Worm (Caenorhabditis elegans) whole organism, L4 larva: Measurements from ENCODE around the gene K10D2.5.
A peak's percentile ranks its signal among the peaks of the same experiment; 100 is the strongest.

ENCODE experiments used
- D1046.2 ChIP-seq: fragments of 200-800 bp; sonication (Bioruptor generic); IDR thresholded peaks from 2 replicates; pipeline ENCODE4 v1.3.6; 2022; ENCODE audit warnings: missing genetic modification characterization, missing compliant biosample characterization
- F10B5.3 ChIP-seq: sonication (generic microtip); optimal IDR thresholded peaks from 2 replicates; lab custom pipeline; 2016; ENCODE audit warnings: mild to moderate bottlenecking, missing genetic modification characterization, missing compliant biosample characterization
- F26F4.8 ChIP-seq: fragments of 200-800 bp; sonication (Bioruptor generic); conservative IDR thresholded peaks from 2 replicates; pipeline ENCODE4 v1.3.6; 2022; ENCODE audit warnings: missing genetic modification characterization, missing compliant biosample characterization
- T20F7.1 ChIP-seq: fragments of 200-800 bp; sonication (Bioruptor generic); optimal IDR thresholded peaks from 2 replicates; lab custom pipeline; 2018; ENCODE audit warnings: mild to moderate bottlenecking, missing genetic modification characterization, missing compliant biosample characterization
- T26A8.4 ChIP-seq: fragments of 200-800 bp; sonication (Bioruptor generic); IDR thresholded peaks from 2 replicates; pipeline ENCODE4 v1.3.6; 2022; ENCODE audit warnings: missing genetic modification characterization, missing compliant biosample characterization
- Y5F2A.4 ChIP-seq: fragments of 200-800 bp; sonication (Bioruptor generic); optimal IDR thresholded peaks from 2 replicates; lab custom pipeline; 2018; ENCODE audit warnings: mild to moderate bottlenecking, missing genetic modification characterization, missing compliant biosample characterization
- Y75B8A.6 ChIP-seq: fragments of 200-800 bp; sonication (Bioruptor generic); IDR thresholded peaks from 2 replicates; pipeline ENCODE4 v1.3.6; 2022; ENCODE audit warnings: missing genetic modification reagents, missing genetic modification characterization, missing compliant biosample characterization
- aha-1 ChIP-seq: fragments of 150-350 bp; peaks from one replicate; lab custom pipeline; 2014; ENCODE audit warnings: missing biosample characterization, missing genetic modification characterization
- attf-4 ChIP-seq: sonication (generic microtip); optimal IDR thresholded peaks from 3 replicates; lab custom pipeline; 2017; ENCODE audit warnings: missing biosample characterization, missing genetic modification characterization
- ceh-44 ChIP-seq: fragments of 200-800 bp; sonication (Bioruptor generic); IDR thresholded peaks from 2 replicates; pipeline ENCODE4 v1.3.6; 2022; ENCODE audit warnings: missing genetic modification reagents, missing genetic modification characterization, missing compliant biosample characterization
- ces-1 ChIP-seq: fragments of 150-350 bp; sonication (generic microtip); optimal IDR thresholded peaks from 4 replicates; lab custom pipeline; 2014; ENCODE audit warnings: missing biosample characterization, missing genetic modification reagents, missing genetic modification characterization
- daf-16 ChIP-seq, 3 experiments: sonication (generic microtip); optimal IDR thresholded peaks; 2 replicates each; lab custom pipeline; 2016 to 2017; ENCODE audit warnings: missing genetic modification characterization in 3 of 3, missing genetic modification reagents in 3 of 3, mild to moderate bottlenecking in 2 of 3, missing compliant biosample characterization in 2 of 3, missing biosample characterization in 1 of 3, moderate library complexity in 1 of 3
- dpl-1 ChIP-seq: fragments of 150-350 bp; optimal IDR thresholded peaks from 2 replicates; lab custom pipeline; 2014; ENCODE audit warnings: missing biosample characterization, missing genetic modification reagents, missing genetic modification characterization
- dve-1 ChIP-seq: sonication (generic microtip); optimal IDR thresholded peaks from 2 replicates; lab custom pipeline; 2017; ENCODE audit warnings: antibody characterized with exemption, mild to moderate bottlenecking, missing genetic modification characterization, missing compliant biosample characterization; ENCODE audit not compliant: insufficient read depth
- hlh-11 ChIP-seq: fragments of 200-800 bp; sonication (Bioruptor generic); optimal IDR thresholded peaks from 2 replicates; lab custom pipeline; 2018; ENCODE audit warnings: mild to moderate bottlenecking, missing genetic modification characterization, missing compliant biosample characterization
- hlh-30 ChIP-seq: sonication (generic microtip); optimal IDR thresholded peaks from 2 replicates; lab custom pipeline; 2017; ENCODE audit warnings: antibody characterized with exemption, mild to moderate bottlenecking, missing genetic modification characterization, missing compliant biosample characterization; ENCODE audit not compliant: insufficient read depth
- hmg-1.1 ChIP-seq: fragments of 200-800 bp; sonication (Bioruptor generic); IDR thresholded peaks from 2 replicates; pipeline ENCODE4 v1.3.6; 2022; ENCODE audit warnings: missing genetic modification reagents, missing genetic modification characterization, missing compliant biosample characterization
- lin-38 ChIP-seq: fragments of 200-800 bp; sonication (Bioruptor generic); IDR thresholded peaks from 2 replicates; pipeline ENCODE4 v1.3.6; 2022; ENCODE audit warnings: missing genetic modification reagents, missing genetic modification characterization, missing compliant biosample characterization
- lsy-2 ChIP-seq, 2 experiments: fragments of 150-350 bp in 1 of 2; sonication (generic microtip) in 1 of 2; optimal IDR thresholded peaks; 2 replicates each; lab custom pipeline; 2014 to 2017; ENCODE audit warnings: missing biosample characterization in 2 of 2, missing genetic modification characterization in 2 of 2
- mep-1 ChIP-seq: fragments of 150-350 bp; sonication (generic microtip); optimal IDR thresholded peaks from 3 replicates; lab custom pipeline; 2014; ENCODE audit warnings: missing biosample characterization, missing genetic modification characterization
- mes-2 ChIP-seq: sonication (generic microtip); optimal IDR thresholded peaks from 2 replicates; lab custom pipeline; 2016; ENCODE audit warnings: missing genotype, mild to moderate bottlenecking, missing genetic modification characterization, missing compliant biosample characterization; ENCODE audit not compliant: poor library complexity, severe bottlenecking
- nhr-10 ChIP-seq: fragments of 150-350 bp; optimal IDR thresholded peaks from 2 replicates; lab custom pipeline; 2014; ENCODE audit warnings: missing biosample characterization, missing genetic modification characterization
- nhr-25 ChIP-seq: sonication (generic microtip); optimal IDR thresholded peaks from 2 replicates; lab custom pipeline; 2017; ENCODE audit warnings: missing genetic modification characterization, mild to moderate bottlenecking, missing compliant biosample characterization, antibody characterized with exemption, moderate library complexity, borderline replicate concordance; ENCODE audit not compliant: insufficient read depth
- nhr-28 ChIP-seq: fragments of 150-350 bp; optimal IDR thresholded peaks from 2 replicates; lab custom pipeline; 2014; ENCODE audit warnings: missing biosample characterization, missing genetic modification characterization
- nhr-41 ChIP-seq: fragments of 200-800 bp; sonication (Bioruptor generic); IDR thresholded peaks from 2 replicates; pipeline ENCODE4 v1.3.6; 2022; ENCODE audit warnings: missing genetic modification reagents, missing genetic modification characterization, missing compliant biosample characterization
- nhr-42 ChIP-seq: fragments of 200-800 bp; sonication (Bioruptor generic); IDR thresholded peaks from 2 replicates; pipeline ENCODE4 v1.3.6; 2022; ENCODE audit warnings: missing genetic modification characterization, missing compliant biosample characterization
- nhr-77 ChIP-seq: fragments of 150-350 bp; optimal IDR thresholded peaks from 2 replicates; lab custom pipeline; 2014; ENCODE audit warnings: missing biosample characterization, missing genetic modification characterization
- php-3 ChIP-seq: fragments of 200-800 bp; sonication (Bioruptor generic); IDR thresholded peaks from 2 replicates; pipeline ENCODE4 v1.3.6; 2022; ENCODE audit warnings: missing genetic modification reagents, missing genetic modification characterization, missing compliant biosample characterization
- rbr-2 ChIP-seq: sonication (generic microtip); optimal IDR thresholded peaks from 2 replicates; lab custom pipeline; 2016; ENCODE audit warnings: missing genotype, missing genetic modification characterization, missing compliant biosample characterization
- set-16 ChIP-seq: fragments of 200-800 bp; sonication (Bioruptor generic); IDR thresholded peaks from 2 replicates; pipeline ENCODE4 v1.3.6; 2022; ENCODE audit warnings: missing genetic modification reagents, missing genetic modification characterization, missing compliant biosample characterization
- spr-1 ChIP-seq: sonication (generic microtip); optimal IDR thresholded peaks from 2 replicates; lab custom pipeline; 2016; ENCODE audit warnings: mild to moderate bottlenecking, missing genetic modification characterization, missing compliant biosample characterization
- unc-62 ChIP-seq, 3 experiments: fragments of 150-350 bp in 1 of 3; sonication (generic microtip); optimal IDR thresholded peaks in 2 of 3; peaks in 1 of 3; 1 replicate in 1 of 3; 2 replicates in 2 of 3; lab custom pipeline; 2014 to 2017; ENCODE audit warnings: missing biosample characterization in 3 of 3, missing genetic modification characterization in 3 of 3, missing genetic modification reagents in 3 of 3, missing genotype in 1 of 3
- zag-1 ChIP-seq: fragments of 150-350 bp; optimal IDR thresholded peaks from 2 replicates; lab custom pipeline; 2014; ENCODE audit warnings: missing biosample characterization, missing genetic modification characterization
- zfp-2 ChIP-seq: sonication (generic microtip); optimal IDR thresholded peaks from 2 replicates; lab custom pipeline; 2016; ENCODE audit warnings: mild to moderate bottlenecking, missing genetic modification characterization, missing compliant biosample characterization
- zfp-3 ChIP-seq: fragments of 200-800 bp; sonication (Bioruptor generic); conservative IDR thresholded peaks from 2 replicates; pipeline ENCODE4 v1.3.6; 2022; ENCODE audit warnings: missing genetic modification reagents, missing genetic modification characterization, missing compliant biosample characterization
- zip-2 ChIP-seq: fragments of 150-350 bp; optimal IDR thresholded peaks from 2 replicates; lab custom pipeline; 2014; ENCODE audit warnings: missing biosample characterization, missing genetic modification characterization
- ztf-7 ChIP-seq: fragments of 150-350 bp; optimal IDR thresholded peaks from 2 replicates; lab custom pipeline; 2014; ENCODE audit warnings: missing biosample characterization, missing genetic modification characterization

Gene K10D2.5

DNA sequence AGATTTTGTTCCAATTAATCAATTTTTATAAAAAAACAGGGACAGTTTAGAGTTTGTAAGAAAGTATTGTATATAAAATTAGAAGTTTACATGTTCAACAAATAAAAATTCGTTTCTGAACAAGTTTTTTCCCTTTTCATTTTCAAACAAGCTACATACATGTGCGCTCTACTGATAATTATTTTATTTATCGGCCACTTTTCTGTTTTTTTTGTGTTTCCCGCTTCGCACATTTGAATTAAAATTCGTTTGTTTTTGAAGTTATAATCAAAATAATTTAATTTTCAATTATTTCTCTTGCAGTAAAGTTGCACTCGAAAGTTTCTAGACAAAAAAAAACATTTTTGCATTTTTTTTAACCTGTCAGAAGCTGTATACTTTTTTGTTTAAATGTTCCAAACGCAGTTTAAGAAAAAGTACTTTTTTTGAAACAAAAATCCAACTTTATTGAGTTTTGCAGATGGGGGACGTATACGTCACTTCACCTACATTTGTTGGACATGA is 18.2 kb downstream of the K10D2.5 start, which contains the start of gene hira-1:
hira-1 (plus strand) TSS at position 454 of the 504 bp plus-strand sequence.
- TF ChIP-seq zfp-2 (tag; lab: Kevin White, UChicago) (no peak), ces-1 (GFP tag; lab: Kevin White, UChicago) (peak; percentile 6), F26F4.8 (GFP tag; lab: Robert Waterston, UW) (no peak), hlh-30 (tag; lab: Kevin White, UChicago) (peak; percentile 39), ztf-7 (tag; lab: Kevin White, UChicago) (peak; percentile 9), Y75B8A.6 (no peak), zip-2 (tag; lab: Kevin White, UChicago) (no peak), D1046.2 (no peak), attf-4 (no peak), lin-38 (GFP tag; lab: Robert Waterston, UW) (peak; percentile 75), mes-2 (tag; lab: Kevin White, UChicago) (peak; percentile 63), daf-16 (GFP tag; optimal IDR thresholded peaks at IDR 0.05; lab: Kevin White, UChicago) (no peak), daf-16 (tag; optimal IDR thresholded peaks at IDR 0.05; lab: Kevin White, UChicago) (no peak), aha-1 (no peak), mep-1 (tag; lab: Kevin White, UChicago) (peak; percentile 28), dve-1 (tag; lab: Kevin White, UChicago) (peak; percentile 33), T20F7.1 (no peak), nhr-28 (tag; lab: Kevin White, UChicago) (no peak), lsy-2 (tag; optimal IDR thresholded peaks at IDR 0.05; lab: Kevin White, UChicago) (peak in 1 of 2 experiments; percentile 65), ceh-44 (GFP tag; lab: Robert Waterston, UW) (no peak), nhr-41 (no peak), dpl-1 (GFP tag; lab: Kevin White, UChicago) (peak; percentile 77), nhr-77 (tag; lab: Kevin White, UChicago) (no peak)

DNA sequence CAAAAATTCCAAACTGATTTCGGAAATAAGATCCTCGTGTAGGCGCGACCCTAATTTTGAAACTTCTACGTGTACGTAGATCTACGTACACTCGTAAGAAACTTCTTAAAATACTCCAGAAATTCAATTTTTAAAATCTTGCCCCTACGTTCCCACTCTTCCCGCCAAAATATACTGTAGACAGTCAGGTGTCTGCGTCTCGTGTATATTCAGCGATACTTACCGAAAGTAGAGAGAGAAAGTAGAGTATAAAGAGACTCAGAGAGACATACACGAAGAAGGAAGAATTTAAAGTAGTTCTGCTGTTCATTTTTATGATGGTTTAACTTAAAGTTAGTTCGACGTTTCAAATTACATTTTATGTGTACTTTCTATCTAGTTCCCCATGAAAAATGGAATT is 20.7 kb downstream of the K10D2.5 start:
- no peak for TF ChIP-seq nhr-25 (tag; lab: Kevin White, UChicago)
- peak; percentile 39 for TF ChIP-seq hlh-30 (tag; lab: Kevin White, UChicago)

DNA sequence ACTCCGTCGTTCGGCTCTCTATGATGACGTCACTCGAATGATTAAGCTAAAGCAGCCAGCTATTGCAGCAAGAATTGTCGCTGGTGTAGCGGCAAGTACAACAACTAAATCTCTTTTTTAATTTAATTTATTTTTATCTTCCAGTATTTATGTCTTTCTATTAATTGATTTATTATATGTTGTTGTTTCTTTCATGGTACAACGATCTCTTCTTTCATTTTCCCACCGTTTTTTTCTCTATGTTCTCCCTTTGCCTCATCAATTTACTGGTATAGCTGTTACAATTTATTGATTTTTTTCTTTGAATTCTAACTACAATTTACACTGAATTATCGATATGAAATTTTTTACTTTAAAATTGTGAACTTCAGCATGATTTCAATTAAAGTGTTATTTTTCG is 23.2 kb downstream of the K10D2.5 start, which contains the start of gene moc-6:
moc-6 (plus strand) TSS at position 301 of the 400 bp plus-strand sequence.
- TF ChIP-seq spr-1 (tag; lab: Kevin White, UChicago) = no peak
- no peak for TF ChIP-seq set-16 (GFP tag; lab: Robert Waterston, UW)
- no peak for TF ChIP-seq php-3 (GFP tag; lab: Robert Waterston, UW)
- TF ChIP-seq unc-62 (GFP tag; optimal IDR thresholded peaks at IDR 0.05 in 1 of 2; lab: Kevin White, UChicago) = no peak
- no peak for TF ChIP-seq unc-62 (tag; optimal IDR thresholded peaks at IDR 0.05; lab: Kevin White, UChicago)
- TF ChIP-seq D1046.2 = no peak
- TF ChIP-seq nhr-10 (tag; lab: Kevin White, UChicago) = no peak
- TF ChIP-seq dpl-1 (GFP tag; lab: Kevin White, UChicago) = no peak
- TF ChIP-seq mep-1 (tag; lab: Kevin White, UChicago) = no peak
- TF ChIP-seq zag-1 = no peak
- no peak for TF ChIP-seq ztf-7 (tag; lab: Kevin White, UChicago)
- no peak for TF ChIP-seq rbr-2 (tag; lab: Kevin White, UChicago)
- TF ChIP-seq T26A8.4 (GFP tag; lab: Robert Waterston, UW) = no peak
- no peak for TF ChIP-seq Y5F2A.4 (GFP tag; lab: Kevin White, UChicago)
- TF ChIP-seq F10B5.3 (tag; lab: Kevin White, UChicago) = no peak
- no peak for TF ChIP-seq hlh-11 (tag; lab: Kevin White, UChicago)
- TF ChIP-seq nhr-42 (GFP tag; lab: Robert Waterston, UW) = no peak
- TF ChIP-seq zfp-3 (GFP tag; lab: Robert Waterston, UW) = no peak
- TF ChIP-seq hmg-1.1 (GFP tag; lab: Robert Waterston, UW) = no peak
